Worm (Caenorhabditis elegans): ENCODE results near the gene kat-1.

kat-1 gene

ce11 chrII:7111657-7112049 lies 38.0 kb downstream of the kat-1 start, which contains the start of gene F10E7.5 (continued):
- no peak for TF ChIP-seq fkh-8 (tag; optimal IDR thresholded peaks at IDR 0.05)
- peak; percentile 53 for TF ChIP-seq nhr-71 (tag; optimal IDR thresholded peaks at IDR 0.05)
- peak; percentile 35; the same call in 1 of the 2 replicates for TF ChIP-seq isw-1 (GFP tag; IDR thresholded peaks at IDR 0.05)
- no peak for TF ChIP-seq alr-1 (tag; optimal IDR thresholded peaks at IDR 0.05; ENCODE audit: borderline replicate concordance)
- TF ChIP-seq nhr-77 (tag; optimal IDR thresholded peaks at IDR 0.05): no peak
- TF ChIP-seq ets-5 (GFP tag; IDR thresholded peaks at IDR 0.05): no peak
- peak; percentile 83 for TF ChIP-seq mep-1 (tag; optimal IDR thresholded peaks at IDR 0.05)
- TF ChIP-seq nhr-47 (tag; optimal IDR thresholded peaks at IDR 0.05): peak; percentile 55
- no peak for TF ChIP-seq zip-4 (GFP tag; optimal IDR thresholded peaks at IDR 0.05)
- TF ChIP-seq lin-15B (tag; optimal IDR thresholded peaks at IDR 0.05): peak; percentile 0
- TF ChIP-seq Y116A8C.19 (tag; optimal IDR thresholded peaks at IDR 0.05; ENCODE audit: borderline replicate concordance): no peak
- TF ChIP-seq nhr-85 (tag): peak; percentile 48
- no peak for TF ChIP-seq fkh-4 (tag; optimal IDR thresholded peaks at IDR 0.05; ENCODE audit: borderline replicate concordance)
- TF ChIP-seq ztf-11 (tag; optimal IDR thresholded peaks at IDR 0.05): no peak
- no peak for TF ChIP-seq efl-3 (GFP tag; optimal IDR thresholded peaks at IDR 0.05)
- no peak for TF ChIP-seq mab-9 (GFP tag; IDR thresholded peaks at IDR 0.05)
- no peak for TF ChIP-seq hlh-4 (tag; optimal IDR thresholded peaks at IDR 0.05)

ce11 chrII:7112780-7113179 lies 39.2 kb downstream of the kat-1 start, which contains the start of gene F10E7.6:
Gene F10E7.6, plus strand, starts transcription at chrII:7113080.
- TF ChIP-seq fos-1 (tag; optimal IDR thresholded peaks at IDR 0.05) (no peak), aly-2 (tag; optimal IDR thresholded peaks at IDR 0.05) (no peak), elt-2 (tag; optimal IDR thresholded peaks at IDR 0.05) (no peak), zag-1 (tag; optimal IDR thresholded peaks at IDR 0.05) (no peak), mef-2 (tag; optimal IDR thresholded peaks at IDR 0.05) (no peak), unc-86 (tag; optimal IDR thresholded peaks at IDR 0.05) (no peak)

- TF ChIP-seq hlh-17 (GFP tag; optimal IDR thresholded peaks at IDR 0.05; ENCODE audit: borderline replicate concordance) (no peak), unc-130 (tag; optimal IDR thresholded peaks at IDR 0.05) (no peak), elt-3 (tag; optimal IDR thresholded peaks at IDR 0.05) (no peak), hlh-4 (tag; optimal IDR thresholded peaks at IDR 0.05) (no peak), jun-1 (tag; optimal IDR thresholded peaks at IDR 0.05) (no peak), pqm-1 (tag; optimal IDR thresholded peaks at IDR 0.05) (no peak)
These were observed 42.0 kb downstream of the kat-1 start, which contains the start of gene cutl-5 for ce11 chrII:7115638-7116037. Gene cutl-5, minus strand, starts transcription at chrII:7115906.

- no peak for TF ChIP-seq nhr-90 (tag; optimal IDR thresholded peaks at IDR 0.05; ENCODE audit: poor library complexity)
- TF ChIP-seq ceh-82 (tag; optimal IDR thresholded peaks at IDR 0.05): no peak
- TF ChIP-seq nhr-77 (tag; optimal IDR thresholded peaks at IDR 0.05): no peak
- no peak for TF ChIP-seq C16A3.4 (tag; optimal IDR thresholded peaks at IDR 0.05)
- TF ChIP-seq lsy-2 (tag; optimal IDR thresholded peaks at IDR 0.05): no peak
- no peak for TF ChIP-seq vab-15 (tag; optimal IDR thresholded peaks at IDR 0.05)
- TF ChIP-seq hlh-4 (tag; optimal IDR thresholded peaks at IDR 0.05): no peak
- no peak for TF ChIP-seq sup-37 (GFP tag; optimal IDR thresholded peaks at IDR 0.05)
- TF ChIP-seq lin-15B (tag; optimal IDR thresholded peaks at IDR 0.05): no peak
- no peak for TF ChIP-seq lin-13 (GFP tag; optimal IDR thresholded peaks at IDR 0.05)
- no peak for TF ChIP-seq nhr-28 (tag; optimal IDR thresholded peaks at IDR 0.05)
- TF ChIP-seq hlh-17 (GFP tag; optimal IDR thresholded peaks at IDR 0.05; ENCODE audit: borderline replicate concordance): no peak
- TF ChIP-seq dsc-1 (tag; optimal IDR thresholded peaks at IDR 0.05): no peak
These were observed 42.7 kb downstream of the kat-1 start, which contains the start of gene spon-1 for ce11 chrII:7116350-7116749. Gene spon-1, plus strand, starts transcription at chrII:7116557.

Data from whole organism, L1 larva.